Fruit fly (Drosophila melanogaster) whole organism, embryonic: ENCODE results near the gene Oatp30B.

ENCODE experiments used
- Blimp-1 ChIP-seq: fragments of 200-800 bp; sonication (Bioruptor generic); optimal IDR thresholded peaks from 3 replicates; lab custom pipeline; 2018; ENCODE audit warnings: missing biosample characterization, missing genetic modification characterization, mild to moderate bottlenecking, moderate library complexity, missing genetic modification reagents
- CG10431 ChIP-seq: fragments of 200-800 bp; sonication (Bioruptor generic); optimal IDR thresholded peaks from 3 replicates; lab custom pipeline; 2018; ENCODE audit warnings: missing biosample characterization, mild to moderate bottlenecking, missing genetic modification characterization
- CG10462 ChIP-seq: fragments of 200-800 bp; sonication (Bioruptor generic); optimal IDR thresholded peaks from 2 replicates; lab custom pipeline; 2016; ENCODE audit warnings: missing biosample characterization, missing genetic modification characterization
- CG10979 ChIP-seq: fragments of 200-800 bp; sonication (Bioruptor generic); optimal IDR thresholded peaks from 2 replicates; lab custom pipeline; 2018; ENCODE audit warnings: missing biosample characterization, mild to moderate bottlenecking, missing genetic modification characterization, moderate library complexity
- CG11247 ChIP-seq: fragments of 200-800 bp; sonication (Bioruptor generic); IDR thresholded peaks from 2 replicates; pipeline ENCODE4 v1.3.6; 2022; ENCODE audit warnings: missing biosample characterization, missing genetic modification characterization
- CG11696 ChIP-seq: fragments of 200-800 bp; sonication (Bioruptor generic); IDR thresholded peaks from 2 replicates; pipeline ENCODE4 v1.3.6; 2022; ENCODE audit warnings: missing biosample characterization, missing genetic modification characterization
- CG11723 ChIP-seq: fragments of 200-800 bp; sonication (Bioruptor generic); optimal IDR thresholded peaks from 2 replicates; lab custom pipeline; 2017; ENCODE audit warnings: missing biosample characterization, mild to moderate bottlenecking, missing genetic modification characterization
- CG12071 ChIP-seq: fragments of 200-800 bp; sonication (Bioruptor generic); optimal IDR thresholded peaks from 3 replicates; lab custom pipeline; 2018; ENCODE audit warnings: missing biosample characterization, mild to moderate bottlenecking, missing genetic modification characterization
- CG12659 ChIP-seq: fragments of 200-800 bp; sonication (Bioruptor generic); optimal IDR thresholded peaks from 3 replicates; lab custom pipeline; 2017; ENCODE audit warnings: mild to moderate bottlenecking, missing biosample characterization, missing genetic modification reagents, missing genetic modification characterization
- CG13894 ChIP-seq: fragments of 200-800 bp; sonication (Bioruptor generic); optimal IDR thresholded peaks from 3 replicates; lab custom pipeline; 2018; ENCODE audit warnings: missing biosample characterization, mild to moderate bottlenecking, missing genetic modification characterization, moderate library complexity
- CG14050 ChIP-seq: fragments of 200-800 bp; sonication (Bioruptor generic); IDR thresholded peaks from 3 replicates; pipeline ENCODE4 v1.3.6; 2022; ENCODE audit warnings: missing biosample characterization, missing genetic modification characterization
- CG14965 ChIP-seq: fragments of 200-800 bp; sonication (Bioruptor generic); optimal IDR thresholded peaks from 2 replicates; lab custom pipeline; 2016; ENCODE audit warnings: missing biosample characterization, missing genetic modification characterization, borderline replicate concordance
- CG15073 ChIP-seq: fragments of 200-800 bp; sonication (Bioruptor generic); optimal IDR thresholded peaks from 2 replicates; lab custom pipeline; 2016; ENCODE audit warnings: missing biosample characterization, missing genetic modification characterization
- CG18476 ChIP-seq: fragments of 200-800 bp; sonication (Bioruptor generic); optimal IDR thresholded peaks from 2 replicates; lab custom pipeline; 2016; ENCODE audit warnings: missing biosample characterization, mild to moderate bottlenecking, missing genetic modification characterization
- CG30431 ChIP-seq: fragments of 200-800 bp; sonication (Bioruptor generic); optimal IDR thresholded peaks from 2 replicates; lab custom pipeline; 2017; ENCODE audit warnings: missing biosample characterization, missing genetic modification characterization
- CG3163 ChIP-seq: fragments of 200-800 bp; sonication (Bioruptor generic); optimal IDR thresholded peaks from 3 replicates; lab custom pipeline; 2016; ENCODE audit warnings: missing biosample characterization, missing genetic modification characterization
- CG3726 ChIP-seq: fragments of 200-800 bp; sonication (Bioruptor generic); IDR thresholded peaks from 3 replicates; pipeline ENCODE4, ENCODE4 v1.3.6; 2022; ENCODE audit warnings: missing biosample characterization, missing genetic modification characterization
- CG3838 ChIP-seq: fragments of 200-800 bp; sonication (Bioruptor generic); optimal IDR thresholded peaks from 3 replicates; lab custom pipeline; 2016; ENCODE audit warnings: missing biosample characterization, missing genetic modification characterization
- CG42726 ChIP-seq: fragments of 200-800 bp; sonication (Bioruptor generic); IDR thresholded peaks from 2 replicates; pipeline ENCODE4 v1.3.6; 2022; ENCODE audit warnings: missing biosample characterization, missing genetic modification characterization; ENCODE audit not compliant: partially characterized antibody
- CG6272 ChIP-seq: fragments of 200-800 bp; sonication (Bioruptor generic); IDR thresholded peaks from 2 replicates; pipeline ENCODE4 v1.3.6; 2022; ENCODE audit warnings: missing biosample characterization, missing genetic modification characterization
- CG7372 ChIP-seq: fragments of 200-800 bp; sonication (Bioruptor generic); IDR thresholded peaks from 2 replicates; pipeline ENCODE4 v1.3.6; 2022; ENCODE audit warnings: missing biosample characterization, missing genetic modification characterization
- CG7987 ChIP-seq: fragments of 200-800 bp; sonication (Bioruptor generic); optimal IDR thresholded peaks from 2 replicates; lab custom pipeline; 2018; ENCODE audit warnings: missing biosample characterization, mild to moderate bottlenecking, missing genetic modification characterization, moderate library complexity
- Chrac-16 ChIP-seq: fragments of 200-800 bp; sonication (Bioruptor generic); optimal IDR thresholded peaks from 3 replicates; lab custom pipeline; 2016; ENCODE audit warnings: missing biosample characterization, missing genetic modification characterization
- CrebB ChIP-seq: fragments of 200-800 bp; sonication (Bioruptor generic); optimal IDR thresholded peaks from 3 replicates; lab custom pipeline; 2018; ENCODE audit warnings: missing biosample characterization, mild to moderate bottlenecking, missing genetic modification characterization
- D ChIP-seq, 2 experiments: fragments of 200-800 bp in 1 of 2; fragments of >200 bp in 1 of 2; sonication (Bioruptor generic) in 1 of 2; optimal IDR thresholded peaks; 2 replicates in 1 of 2; 3 replicates in 1 of 2; lab custom pipeline; 2017; ENCODE audit warnings: mild to moderate bottlenecking in 1 of 2, missing biosample characterization in 1 of 2, missing genetic modification characterization in 1 of 2, missing genetic modification reagents in 1 of 2
- D19A ChIP-seq: fragments of 200-800 bp; optimal IDR thresholded peaks from 3 replicates; lab custom pipeline; 2019; ENCODE audit warnings: missing biosample characterization, mild to moderate bottlenecking, missing genetic modification characterization, moderate library complexity
- Dip3 ChIP-seq: fragments of 200-800 bp; sonication (Bioruptor generic); optimal IDR thresholded peaks from 3 replicates; lab custom pipeline; 2016; ENCODE audit warnings: missing biosample characterization, missing genetic modification characterization
- Doc3 ChIP-seq: fragments of 200-800 bp; sonication (Bioruptor generic); IDR thresholded peaks from 3 replicates; pipeline ENCODE4 v1.3.6; 2022; ENCODE audit warnings: missing biosample characterization, missing genetic modification characterization; ENCODE audit not compliant: partially characterized antibody
- ERR ChIP-seq: fragments of 200-800 bp; sonication (Bioruptor generic); optimal IDR thresholded peaks from 2 replicates; lab custom pipeline; 2016; ENCODE audit warnings: missing biosample characterization, missing genetic modification characterization
- HLHmδ ChIP-seq: fragments of 200-800 bp; sonication (Bioruptor generic); optimal IDR thresholded peaks from 2 replicates; lab custom pipeline; 2018; ENCODE audit warnings: missing biosample characterization, mild to moderate bottlenecking, missing genetic modification characterization, moderate library complexity
- Hr3 ChIP-seq: fragments of 200-800 bp; sonication (Bioruptor generic); optimal IDR thresholded peaks from 3 replicates; lab custom pipeline; 2016; ENCODE audit warnings: missing biosample characterization, missing genetic modification characterization
- Hr39 ChIP-seq: fragments of >200 bp; optimal IDR thresholded peaks from 2 replicates; lab custom pipeline; 2017
- Mad ChIP-seq: fragments of 200-800 bp; sonication (Bioruptor generic); optimal IDR thresholded peaks from 2 replicates; lab custom pipeline; 2016; ENCODE audit warnings: missing biosample characterization, missing genetic modification characterization
- Rx ChIP-seq: fragments of 200-800 bp; sonication (Bioruptor generic); IDR thresholded peaks from 2 replicates; pipeline ENCODE4 v1.3.6; 2022; ENCODE audit warnings: missing biosample characterization, missing genetic modification characterization
- Spps ChIP-seq: fragments of 200-800 bp; sonication (Bioruptor generic); optimal IDR thresholded peaks from 2 replicates; lab custom pipeline; 2018; ENCODE audit warnings: missing biosample characterization, mild to moderate bottlenecking, missing genetic modification characterization
- Stat92E ChIP-seq, 3 experiments: fragments of >200 bp in 2 of 3; fragments of 200-800 bp in 1 of 3; sonication (Bioruptor generic) in 1 of 3; optimal IDR thresholded peaks; 2 replicates each; lab custom pipeline; 2017 to 2019; ENCODE audit warnings: missing biosample characterization in 3 of 3, missing genetic modification characterization in 3 of 3, mild to moderate bottlenecking in 1 of 3, moderate library complexity in 1 of 3
- Tbp ChIP-seq: fragments of >200 bp; optimal IDR thresholded peaks from 2 replicates; lab custom pipeline; 2018; ENCODE audit warnings: missing biosample characterization, missing genetic modification characterization
- cg ChIP-seq: fragments of 200-800 bp; sonication (Bioruptor generic); optimal IDR thresholded peaks from 3 replicates; lab custom pipeline; 2019; ENCODE audit warnings: missing biosample characterization, mild to moderate bottlenecking, missing genetic modification characterization, moderate library complexity
- chinmo ChIP-seq: fragments of 200-800 bp; sonication (Bioruptor generic); IDR thresholded peaks from 4 replicates; pipeline ENCODE4 v1.3.6; 2022; ENCODE audit warnings: missing biosample characterization, missing genetic modification characterization; ENCODE audit not compliant: partially characterized antibody
- dpn ChIP-seq, 2 experiments: fragments of 200-800 bp; sonication (Bioruptor generic); optimal IDR thresholded peaks; 3 replicates each; lab custom pipeline; 2016; ENCODE audit warnings: missing biosample characterization in 2 of 2, missing genetic modification characterization in 2 of 2
- exex ChIP-seq: fragments of 200-800 bp; sonication (Bioruptor generic); optimal IDR thresholded peaks from 4 replicates; lab custom pipeline; 2018; ENCODE audit warnings: missing biosample characterization, mild to moderate bottlenecking, missing genetic modification characterization, moderate library complexity
- kah ChIP-seq: fragments of 200-800 bp; sonication (Bioruptor generic); optimal IDR thresholded peaks from 2 replicates; lab custom pipeline; 2018; ENCODE audit warnings: missing biosample characterization, mild to moderate bottlenecking, missing genetic modification characterization
- maf-S ChIP-seq: fragments of 200-800 bp; sonication (Bioruptor generic); optimal IDR thresholded peaks from 2 replicates; lab custom pipeline; 2016; ENCODE audit warnings: missing biosample characterization, missing genetic modification characterization
- otp ChIP-seq: fragments of 200-800 bp; sonication (Bioruptor generic); IDR thresholded peaks from 3 replicates; pipeline ENCODE4, ENCODE4 v1.3.6; 2022; ENCODE audit warnings: missing biosample characterization, missing genetic modification characterization
- p53 ChIP-seq: fragments of 200-800 bp; sonication (Bioruptor generic); optimal IDR thresholded peaks from 2 replicates; lab custom pipeline; 2016; ENCODE audit warnings: missing biosample characterization, missing genetic modification characterization
- salm ChIP-seq: fragments of 200-800 bp; sonication (Bioruptor generic); optimal IDR thresholded peaks from 2 replicates; lab custom pipeline; 2018; ENCODE audit warnings: missing biosample characterization, mild to moderate bottlenecking, missing genetic modification characterization
- shn ChIP-seq: fragments of 200-800 bp; sonication (Bioruptor generic); optimal IDR thresholded peaks from 3 replicates; lab custom pipeline; 2016; ENCODE audit warnings: missing biosample characterization, missing genetic modification characterization
- trh ChIP-seq: fragments of 200-800 bp; sonication (Bioruptor generic); optimal IDR thresholded peaks from 2 replicates; lab custom pipeline; 2016; ENCODE audit warnings: missing biosample characterization, missing genetic modification characterization
- twi ChIP-seq: fragments of 200-800 bp; optimal IDR thresholded peaks from 2 replicates; lab custom pipeline; 2019; ENCODE audit warnings: missing biosample characterization, mild to moderate bottlenecking, missing genetic modification characterization, moderate library complexity

Gene Oatp30B

dm6 chr2L:9568360-9569088, 47.5 kb downstream of the Oatp30B start, which contains the start of gene brwl (continued):
- TF ChIP-seq kah (GFP tag; lab: Kevin White, UChicago) (peak; percentile 95), CG10979 (peak; percentile 99), CG14965 (GFP tag; lab: Kevin White, UChicago) (peak; percentile 84), Tbp (GFP tag; lab: Kevin White, UChicago) (no peak), CG15073 (GFP tag; lab: Kevin White, UChicago) (peak; percentile 88), CG13894 (peak; percentile 97), Blimp-1 (GFP tag; lab: Kevin White, UChicago) (peak; percentile 98), otp (GFP tag; lab: Robert Waterston, UW) (peak; percentile 96), CG10431 (GFP tag; lab: Kevin White, UChicago) (peak; percentile 92), CG42726 (GFP tag; lab: Robert Waterston, UW) (no peak), CG3726 (peak; percentile 98), CG6272 (GFP tag; lab: Robert Waterston, UW) (peak; percentile 98), CG12071 (GFP tag; lab: Kevin White, UChicago) (peak; percentile 97), CG11247 (peak; percentile 96), chinmo (peak; percentile 89), CG14050 (peak; percentile 97), CG7372 (peak; percentile 98), trh (GFP tag; lab: Kevin White, UChicago) (peak; percentile 97), D19A (peak; percentile 97), CG30431 (peak; percentile 98), Dip3 (GFP tag; lab: Kevin White, UChicago) (peak; percentile 98), CG12659 (GFP tag; lab: Kevin White, UChicago) (peak; percentile 99), Hr3 (GFP tag; lab: Kevin White, UChicago) (peak; percentile 99), Chrac-16 (GFP tag; lab: Kevin White, UChicago) (peak; percentile 99), shn (peak; percentile 96), CG18476 (GFP tag; lab: Kevin White, UChicago) (peak; percentile 98), Doc3 (GFP tag; lab: Robert Waterston, UW) (no peak), Stat92E (GFP tag; optimal IDR thresholded peaks at IDR 0.05; lab: Kevin White, UChicago) (peak in 1 of 3 experiments; percentile 97), CG3163 (GFP tag; lab: Kevin White, UChicago) (peak; percentile 87), D (optimal IDR thresholded peaks at IDR 0.05; lab: Kevin White, UChicago) (peak; percentile 93), D (GFP tag; optimal IDR thresholded peaks at IDR 0.05; lab: Kevin White, UChicago) (peak; percentile 99), p53 (GFP tag; lab: Kevin White, UChicago) (peak; percentile 92), CrebB (peak; percentile 98), Spps (peak; percentile 98), CG11723 (GFP tag; lab: Kevin White, UChicago) (peak; percentile 97), ERR (GFP tag; lab: Kevin White, UChicago) (peak; percentile 96), twi (tag; lab: Kevin White, UChicago) (peak; percentile 96), HLHmδ (peak; percentile 85), CG10462 (GFP tag; lab: Kevin White, UChicago) (peak; percentile 99), maf-S (GFP tag; lab: Kevin White, UChicago) (peak; percentile 98), CG11696 (peak; percentile 92), exex (tag; lab: Kevin White, UChicago) (peak; percentile 93), Hr39 (lab: Kevin White, UChicago) (no peak), Mad (GFP tag; lab: Kevin White, UChicago) (peak; percentile 97), cg (peak; percentile 99), dpn (GFP tag; optimal IDR thresholded peaks at IDR 0.05; lab: Kevin White, UChicago) (peak; percentile 99), CG7987 (GFP tag; lab: Kevin White, UChicago) (peak; percentile 94), salm (tag; lab: Kevin White, UChicago) (peak; percentile 98), CG3838 (GFP tag; lab: Kevin White, UChicago) (peak; percentile 100), Rx (peak; percentile 97)
